Fruit fly (Drosophila melanogaster): ENCODE data around the gene Gs2.

Gene Gs2

dm6 chrX:11451027-11451572 lies 28.5 kb downstream of the Gs2 start:
- TF ChIP-seq Dll (optimal IDR thresholded peaks at IDR 0.05): no peak
- TF ChIP-seq CG8478 (optimal IDR thresholded peaks at IDR 0.05): no peak
- TF ChIP-seq pan (optimal IDR thresholded peaks at IDR 0.05): no peak
- no peak for TF ChIP-seq psq (optimal IDR thresholded peaks at IDR 0.05)
- no peak for TF ChIP-seq EcR (GFP tag; optimal IDR thresholded peaks at IDR 0.05)
- no peak for TF ChIP-seq usp (GFP tag; optimal IDR thresholded peaks at IDR 0.05)

- no peak for TF ChIP-seq CG8478 (optimal IDR thresholded peaks at IDR 0.05)
- TF ChIP-seq EcR (GFP tag; optimal IDR thresholded peaks at IDR 0.05): no peak
- no peak for TF ChIP-seq psq (optimal IDR thresholded peaks at IDR 0.05)
- TF ChIP-seq pan (optimal IDR thresholded peaks at IDR 0.05): no peak
- no peak for TF ChIP-seq Dll (optimal IDR thresholded peaks at IDR 0.05)
- TF ChIP-seq usp (GFP tag; optimal IDR thresholded peaks at IDR 0.05): no peak
Measured at dm6 chrX:11451630-11452029, 29.0 kb downstream of the Gs2 start.

dm6 chrX:11452846-11453391 lies 30.3 kb downstream of the Gs2 start:
- TF ChIP-seq usp (GFP tag; optimal IDR thresholded peaks at IDR 0.05): no peak

- TF ChIP-seq usp (GFP tag; optimal IDR thresholded peaks at IDR 0.05) (no peak), Dll (optimal IDR thresholded peaks at IDR 0.05) (no peak)
Measured at dm6 chrX:11453638-11454037, 31.0 kb downstream of the Gs2 start.

- TF ChIP-seq CG8478 (optimal IDR thresholded peaks at IDR 0.05): no peak
- TF ChIP-seq usp (GFP tag; optimal IDR thresholded peaks at IDR 0.05): no peak
- no peak for TF ChIP-seq Dll (optimal IDR thresholded peaks at IDR 0.05)
- TF ChIP-seq psq (optimal IDR thresholded peaks at IDR 0.05): no peak
- no peak for TF ChIP-seq pan (optimal IDR thresholded peaks at IDR 0.05)
- TF ChIP-seq EcR (GFP tag; optimal IDR thresholded peaks at IDR 0.05): no peak
Measured at dm6 chrX:11454189-11454882, 31.7 kb downstream of the Gs2 start, which contains the start of the genes Evi5 and HP5. Evi5 (minus strand) TSS chrX:11454386. HP5 (plus strand) TSS chrX:11454786.

dm6 chrX:11457149-11457548 lies 34.5 kb downstream of the Gs2 start:
- TF ChIP-seq usp (GFP tag; optimal IDR thresholded peaks at IDR 0.05): no peak
- TF ChIP-seq EcR (GFP tag; optimal IDR thresholded peaks at IDR 0.05): no peak
- TF ChIP-seq pan (optimal IDR thresholded peaks at IDR 0.05): no peak
- TF ChIP-seq Dll (optimal IDR thresholded peaks at IDR 0.05): no peak
- TF ChIP-seq CG8478 (optimal IDR thresholded peaks at IDR 0.05): no peak
- TF ChIP-seq psq (optimal IDR thresholded peaks at IDR 0.05): no peak

- TF ChIP-seq usp (GFP tag; optimal IDR thresholded peaks at IDR 0.05): no peak
- no peak for TF ChIP-seq pan (optimal IDR thresholded peaks at IDR 0.05)
- no peak for TF ChIP-seq CG8478 (optimal IDR thresholded peaks at IDR 0.05)
- TF ChIP-seq psq (optimal IDR thresholded peaks at IDR 0.05): no peak
- no peak for TF ChIP-seq Dll (optimal IDR thresholded peaks at IDR 0.05)
- TF ChIP-seq EcR (GFP tag; optimal IDR thresholded peaks at IDR 0.05): no peak
Measured at dm6 chrX:11458912-11459836, 36.5 kb downstream of the Gs2 start, which contains the start of gene CG43155. CG43155 (plus strand) TSS chrX:11459786.

dm6 chrX:11464047-11464446 lies 41.4 kb downstream of the Gs2 start:
- TF ChIP-seq CG8478 (optimal IDR thresholded peaks at IDR 0.05): no peak
- TF ChIP-seq usp (GFP tag; optimal IDR thresholded peaks at IDR 0.05): no peak
- no peak for TF ChIP-seq pan (optimal IDR thresholded peaks at IDR 0.05)
- no peak for TF ChIP-seq EcR (GFP tag; optimal IDR thresholded peaks at IDR 0.05)

dm6 chrX:11466757-11467156 lies 44.1 kb downstream of the Gs2 start:
- TF ChIP-seq Dll (optimal IDR thresholded peaks at IDR 0.05): no peak
- no peak for TF ChIP-seq CG8478 (optimal IDR thresholded peaks at IDR 0.05)
- TF ChIP-seq pan (optimal IDR thresholded peaks at IDR 0.05): no peak
- TF ChIP-seq usp (GFP tag; optimal IDR thresholded peaks at IDR 0.05): no peak
- TF ChIP-seq EcR (GFP tag; optimal IDR thresholded peaks at IDR 0.05): no peak
- TF ChIP-seq psq (optimal IDR thresholded peaks at IDR 0.05): no peak

- TF ChIP-seq psq (optimal IDR thresholded peaks at IDR 0.05): no peak
- no peak for TF ChIP-seq pan (optimal IDR thresholded peaks at IDR 0.05)
- TF ChIP-seq Dll (optimal IDR thresholded peaks at IDR 0.05): no peak
- TF ChIP-seq usp (GFP tag; optimal IDR thresholded peaks at IDR 0.05): no peak
- TF ChIP-seq CG8478 (optimal IDR thresholded peaks at IDR 0.05): no peak
- TF ChIP-seq EcR (GFP tag; optimal IDR thresholded peaks at IDR 0.05): no peak
Measured at dm6 chrX:11468304-11468703, 45.7 kb downstream of the Gs2 start.

dm6 chrX:11476758-11477157 lies 54.1 kb downstream of the Gs2 start, which contains the start of gene Cyp4g15:
Cyp4g15 (plus strand) TSS chrX:11477058.
- TF ChIP-seq Dll (optimal IDR thresholded peaks at IDR 0.05) (no peak), EcR (GFP tag; optimal IDR thresholded peaks at IDR 0.05) (no peak), psq (optimal IDR thresholded peaks at IDR 0.05) (no peak), pan (optimal IDR thresholded peaks at IDR 0.05) (no peak)
